Worm (Caenorhabditis elegans): ENCODE results near the gene str-18.

ce11 chrV:15781086-15781485 lies 39.3 kb upstream of the str-18 start, which contains the start of gene T26E4.2:
- no peak for TF ChIP-seq ztf-3 (GFP tag; optimal IDR thresholded peaks at IDR 0.05)
- no peak for TF ChIP-seq nfya-2 (GFP tag; IDR thresholded peaks at IDR 0.05)
- no peak for TF ChIP-seq hlh-12 (tag; optimal IDR thresholded peaks at IDR 0.05)
- TF ChIP-seq nhr-90 (tag; optimal IDR thresholded peaks at IDR 0.05): no peak
- TF ChIP-seq T26A5.8 (tag; optimal IDR thresholded peaks at IDR 0.05): no peak
